Worm (Caenorhabditis elegans) whole organism, young adult: Measurements from ENCODE around the gene clec-140.

Source experiments
- Y79H2A.3 ChIP-seq: fragments of 200-800 bp; sonication (Bioruptor generic); conservative IDR thresholded peaks from 2 replicates; pipeline ENCODE4 v1.3.6; 2022; ENCODE audit warnings: missing genetic modification reagents, missing genetic modification characterization, missing compliant biosample characterization
- atf-7 ChIP-seq: sonication (generic microtip); optimal IDR thresholded peaks from 2 replicates; lab custom pipeline; 2017; ENCODE audit warnings: mild to moderate bottlenecking, missing genetic modification characterization, missing compliant biosample characterization
- ceh-58 ChIP-seq: fragments of 200-800 bp; sonication (Bioruptor generic); IDR thresholded peaks from 2 replicates; pipeline ENCODE4 v1.3.6; 2022; ENCODE audit warnings: missing genetic modification characterization, missing compliant biosample characterization
- lin-26 ChIP-seq: fragments of 200-800 bp; sonication (Bioruptor generic); IDR thresholded peaks from 2 replicates; pipeline ENCODE4 v1.3.6; 2022; ENCODE audit warnings: missing genetic modification reagents, missing genetic modification characterization, missing compliant biosample characterization
- mes-4 ChIP-seq: sonication (generic microtip); optimal IDR thresholded peaks from 2 replicates; lab custom pipeline; 2016; ENCODE audit warnings: missing genotype, missing genetic modification characterization, missing compliant biosample characterization
- pbrm-1 ChIP-seq: fragments of 200-800 bp; sonication (Bioruptor generic); IDR thresholded peaks from 2 replicates; pipeline ENCODE4 v1.3.6; 2022; ENCODE audit warnings: missing genetic modification reagents, missing genetic modification characterization, missing compliant biosample characterization
- rpc-1 ChIP-seq, 2 experiments: fragments of 150-350 bp in 1 of 2; sonication (generic microtip) in 1 of 2; optimal IDR thresholded peaks; 2 replicates each; lab custom pipeline; 2014 to 2018; ENCODE audit warnings: missing biosample characterization in 1 of 2, missing genetic modification characterization in 1 of 2, missing genetic modification reagents in 1 of 2, missing genotype in 1 of 2
- snpc-3.4 ChIP-seq: sonication (generic microtip); optimal IDR thresholded peaks from 2 replicates; lab custom pipeline; 2017; ENCODE audit warnings: missing genetic modification characterization, mild to moderate bottlenecking, missing compliant biosample characterization, antibody characterized with exemption, moderate library complexity, missing genotype, missing genetic modification reagents
- snpc-4 ChIP-seq, 5 experiments: fragments of 150-350 bp in 1 of 5; sonication (generic microtip) in 4 of 5; optimal IDR thresholded peaks; 2 replicates each; lab custom pipeline; 2014 to 2018; ENCODE audit warnings: missing genetic modification characterization in 5 of 5, missing biosample characterization in 3 of 5, antibody characterized with exemption in 2 of 5, mild to moderate bottlenecking in 2 of 5, missing compliant biosample characterization in 2 of 5, missing genotype in 2 of 5, moderate library complexity in 2 of 5, missing genetic modification reagents in 1 of 5
- unc-130 ChIP-seq: sonication (generic microtip); optimal IDR thresholded peaks from 2 replicates; lab custom pipeline; 2016; ENCODE audit warnings: missing genetic modification reagents, missing genetic modification characterization, missing compliant biosample characterization

DNA sequence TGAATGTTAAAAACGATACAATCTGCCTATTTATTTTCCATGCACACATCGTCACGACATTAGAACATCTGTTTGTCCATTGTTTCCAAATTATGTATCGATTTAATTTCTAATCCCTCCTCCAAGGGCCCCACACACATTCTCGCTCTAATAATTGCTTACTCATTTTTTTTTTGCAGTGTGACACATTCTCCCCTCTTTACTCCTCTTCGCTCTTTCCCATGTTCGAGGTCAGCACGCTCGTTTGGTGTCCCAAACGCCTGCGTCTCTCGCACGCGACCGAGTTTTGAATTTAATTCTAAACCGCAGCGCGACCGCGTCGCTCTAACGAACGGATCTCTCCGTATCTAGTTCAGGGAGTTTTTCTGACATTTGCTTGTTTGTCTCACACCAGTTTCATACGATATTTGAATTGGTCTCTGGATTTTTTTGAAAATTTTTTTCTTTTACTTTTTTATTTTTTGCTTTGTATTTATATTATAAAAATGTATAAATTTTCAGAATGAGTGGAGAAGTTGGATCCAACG is at the start of gene clec-140, which contains the start of gene hmg-11:
- TF ChIP-seq snpc-3.4 (tag; lab: Kevin White, UChicago) (no peak), mes-4 (no peak), Y79H2A.3 (GFP tag; lab: Robert Waterston, UW) (no peak), ceh-58 (GFP tag; lab: Robert Waterston, UW) (no peak), snpc-4 (GFP tag; optimal IDR thresholded peaks at IDR 0.05; lab: Kevin White, UChicago) (no peak), snpc-4 (tag; optimal IDR thresholded peaks at IDR 0.05; lab: Kevin White, UChicago) (no peak), lin-26 (no peak), atf-7 (tag; lab: Kevin White, UChicago) (no peak), pbrm-1 (no peak), rpc-1 (optimal IDR thresholded peaks at IDR 0.05; lab: Kevin White, UChicago) (no peak), rpc-1 (tag; optimal IDR thresholded peaks at IDR 0.05; lab: Kevin White, UChicago) (no peak), unc-130 (GFP tag; lab: Kevin White, UChicago) (no peak)
